Fruit fly (Drosophila melanogaster) whole organism, adult: Measurements from ENCODE around the gene ICA69.

Source experiments
- CG12768 ChIP-seq: fragments of 200-800 bp; sonication (Bioruptor generic); optimal IDR thresholded peaks from 2 replicates; lab custom pipeline; 2017; ENCODE audit warnings: missing biosample characterization, missing genetic modification characterization, mild to moderate bottlenecking, moderate library complexity, missing genetic modification reagents
- CG5204 ChIP-seq: fragments of 200-800 bp; sonication (Bioruptor generic); optimal IDR thresholded peaks from 2 replicates; lab custom pipeline; 2016; ENCODE audit warnings: missing biosample characterization, missing genetic modification characterization
- Crg-1 ChIP-seq: fragments of 200-800 bp; sonication (Bioruptor generic); optimal IDR thresholded peaks from 2 replicates; lab custom pipeline; 2016; ENCODE audit warnings: missing biosample characterization, missing genetic modification characterization
- bab1 ChIP-seq: fragments of 200-800 bp; sonication (Bioruptor generic); optimal IDR thresholded peaks from 3 replicates; lab custom pipeline; 2019; ENCODE audit warnings: missing biosample characterization, mild to moderate bottlenecking, missing genetic modification characterization, moderate library complexity

DNA sequence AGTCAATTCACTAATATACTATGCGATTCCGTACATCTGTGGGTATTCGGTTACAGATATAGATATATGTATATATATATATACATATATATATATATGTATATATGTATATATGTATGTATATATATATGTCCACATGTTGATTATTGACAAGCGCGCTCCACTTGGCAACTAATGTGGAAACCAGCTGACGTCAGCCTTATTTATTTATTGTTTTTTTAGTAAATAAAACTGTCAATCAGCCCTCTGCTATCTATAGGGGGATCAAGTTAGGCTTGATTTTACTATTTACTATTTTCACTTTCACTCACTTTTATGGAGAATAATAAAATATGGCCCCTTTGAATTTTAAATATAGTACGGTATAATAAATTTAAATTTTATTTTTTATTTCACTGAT, 43.7 kb downstream of the ICA69 start:
- no peak for TF ChIP-seq bab1
- no peak for TF ChIP-seq CG12768 (GFP tag; lab: Kevin White, UChicago)
- TF ChIP-seq Crg-1 = no peak
- no peak for TF ChIP-seq CG5204 (GFP tag; lab: Kevin White, UChicago)
